Worm (Caenorhabditis elegans) whole organism, L2 larva: ENCODE data around the gene gcy-20.

Source experiments
- ztf-11 ChIP-seq: sonication (generic microtip); optimal IDR thresholded peaks from 2 replicates; lab custom pipeline; 2017; ENCODE audit warnings: missing biosample characterization, missing genetic modification characterization

gcy-20 gene

DNA sequence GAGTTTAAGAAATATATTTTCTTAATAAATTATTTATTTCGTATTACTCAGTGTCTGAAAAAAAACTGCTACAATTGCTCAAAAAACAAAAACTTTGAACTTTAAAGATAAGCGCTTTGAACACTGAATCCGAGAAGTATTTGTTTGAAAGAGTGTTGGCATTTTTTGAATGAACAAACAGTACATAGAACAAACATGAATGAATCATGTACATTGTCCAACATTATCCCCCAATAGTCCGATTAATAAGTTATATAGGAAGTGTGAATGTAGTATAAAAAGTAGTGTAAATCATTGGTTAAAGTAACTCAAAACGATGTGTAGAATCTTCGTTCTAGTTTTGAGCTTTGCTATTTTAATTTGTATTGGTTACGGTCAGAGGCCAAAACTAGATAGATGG, 51.9 kb downstream of the gcy-20 start, which contains the start of gene F11A5.17:
TSS of gene F11A5.17 (plus strand) at position 301 of the 400 bp plus-strand sequence.
- no peak for TF ChIP-seq ztf-11 (tag; lab: Kevin White, UChicago)
- TF ChIP-seq, all 48 proteins: peak for 0
